Worm (Caenorhabditis elegans): ENCODE measurements around the gene M02D8.5.
A peak's percentile ranks its signal among the peaks of the same experiment; 100 is the strongest.
"Not testable (repeated sequence)": the region's sequence is repeated elsewhere in the genome, so short reads cannot be mapped to it uniquely, and the experiment has no call there.

M02D8.5 gene

ce11 chrX:8741629-8742170, 19.7 kb downstream of the M02D8.5 start:
- TF ChIP-seq hmbx-1 (tag; optimal IDR thresholded peaks at IDR 0.05) (no peak), pes-1 (GFP tag; IDR thresholded peaks at IDR 0.05) (no peak)

- TF ChIP-seq tbx-11 (GFP tag; IDR thresholded peaks at IDR 0.05) = no peak
- TF ChIP-seq tra-4 (tag; optimal IDR thresholded peaks at IDR 0.05) = no peak
- no peak for TF ChIP-seq ama-1 (optimal IDR thresholded peaks at IDR 0.05)
- no peak for TF ChIP-seq B0310.2 (tag; optimal IDR thresholded peaks at IDR 0.05)
Observed at ce11 chrX:8739373-8739772, 22.0 kb downstream of the M02D8.5 start, which contains the start of gene M02D8.2. M02D8.2 (plus strand) TSS chrX:8739673.

ce11 chrX:8737801-8738200, 23.6 kb downstream of the M02D8.5 start:
- TF ChIP-seq tbx-11 (GFP tag; IDR thresholded peaks at IDR 0.05) (no peak), ets-7 (tag; optimal IDR thresholded peaks at IDR 0.05) (no peak), F13C5.2 (tag; optimal IDR thresholded peaks at IDR 0.05) (no peak), B0310.2 (tag; optimal IDR thresholded peaks at IDR 0.05) (no peak), flt-1 (GFP tag; IDR thresholded peaks at IDR 0.05) (no peak), ceh-36 (tag; optimal IDR thresholded peaks at IDR 0.05) (no peak), hmbx-1 (tag; optimal IDR thresholded peaks at IDR 0.05) (no peak)

DNA sequence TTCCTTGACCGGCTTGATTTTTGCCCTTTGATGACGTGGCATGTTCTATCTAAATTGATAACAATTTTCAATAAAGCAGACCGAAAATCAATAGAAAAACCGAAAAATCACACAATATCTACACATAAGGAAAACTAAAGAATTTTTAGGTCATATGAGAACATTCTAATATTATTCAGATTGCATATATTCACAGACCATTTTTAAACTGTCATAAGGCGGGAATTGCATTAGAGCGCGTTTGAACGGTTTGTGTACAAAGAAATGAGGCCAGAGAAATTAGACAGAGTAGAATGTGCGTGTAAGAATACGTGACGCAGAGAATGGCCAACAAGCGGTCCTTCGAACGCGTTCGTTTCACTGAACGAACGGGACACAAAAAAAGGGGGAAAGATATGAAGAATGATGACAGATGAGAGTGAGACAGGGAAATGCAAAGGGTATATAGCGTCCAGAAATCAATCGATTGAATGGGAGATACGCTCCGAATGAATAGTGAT, 24.4 kb downstream of the M02D8.5 start, which contains the start of gene M02D8.3:
TSS of gene M02D8.3 (minus strand) at position 51 of the 500 bp plus-strand sequence.
- TF ChIP-seq tbx-37 (GFP tag; conservative IDR thresholded peaks at IDR 0.05) (no peak), ceh-13 (GFP tag; optimal IDR thresholded peaks at IDR 0.05) (no peak), B0310.2 (tag; optimal IDR thresholded peaks at IDR 0.05) (no peak), ama-1 (optimal IDR thresholded peaks at IDR 0.05) (no peak), F13C5.2 (tag; optimal IDR thresholded peaks at IDR 0.05) (peak; percentile 35), hmg-4 (GFP tag; optimal IDR thresholded peaks at IDR 0.05) (no peak)

- not testable (repeated sequence) for TF ChIP-seq flt-1 (GFP tag; IDR thresholded peaks at IDR 0.05); ama-1 (optimal IDR thresholded peaks at IDR 0.05); tra-4 (tag; optimal IDR thresholded peaks at IDR 0.05)
Observed at ce11 chrX:8731822-8732221, 29.6 kb downstream of the M02D8.5 start, which contains the start of gene M02D8.6. M02D8.6 (minus strand) TSS chrX:8731922.

- TF ChIP-seq hmg-4 (GFP tag; optimal IDR thresholded peaks at IDR 0.05) (no peak), tbx-11 (GFP tag; IDR thresholded peaks at IDR 0.05) (no peak), aly-1 (tag; optimal IDR thresholded peaks at IDR 0.05) (no peak), hnd-1 (tag; optimal IDR thresholded peaks at IDR 0.05) (no peak), ceh-36 (tag; optimal IDR thresholded peaks at IDR 0.05) (no peak), flt-1 (GFP tag; IDR thresholded peaks at IDR 0.05) (no peak), sea-1 (GFP tag; conservative IDR thresholded peaks at IDR 0.05) (no peak), scrt-1 (GFP tag; IDR thresholded peaks at IDR 0.05) (no peak), ets-7 (tag; optimal IDR thresholded peaks at IDR 0.05) (no peak), B0310.2 (tag; optimal IDR thresholded peaks at IDR 0.05) (no peak), pes-1 (GFP tag; IDR thresholded peaks at IDR 0.05) (no peak), tra-4 (tag; optimal IDR thresholded peaks at IDR 0.05) (no peak), ama-1 (optimal IDR thresholded peaks at IDR 0.05) (no peak), F13C5.2 (tag; optimal IDR thresholded peaks at IDR 0.05) (no peak), hmbx-1 (tag; optimal IDR thresholded peaks at IDR 0.05) (no peak), tbx-37 (GFP tag; conservative IDR thresholded peaks at IDR 0.05) (no peak), ceh-13 (GFP tag; optimal IDR thresholded peaks at IDR 0.05) (no peak)
Observed at ce11 chrX:8727306-8727705, 34.1 kb downstream of the M02D8.5 start, which contains the start of gene EGAP4.1. EGAP4.1 (minus strand) TSS chrX:8727406.

- no peak for TF ChIP-seq tra-4 (tag; optimal IDR thresholded peaks at IDR 0.05)
- no peak for TF ChIP-seq ets-7 (tag; optimal IDR thresholded peaks at IDR 0.05)
- no peak for TF ChIP-seq tbx-37 (GFP tag; conservative IDR thresholded peaks at IDR 0.05)
- TF ChIP-seq scrt-1 (GFP tag; IDR thresholded peaks at IDR 0.05) = no peak
- TF ChIP-seq ceh-36 (tag; optimal IDR thresholded peaks at IDR 0.05) = no peak
- no peak for TF ChIP-seq hmg-4 (GFP tag; optimal IDR thresholded peaks at IDR 0.05)
- no peak for TF ChIP-seq aly-1 (tag; optimal IDR thresholded peaks at IDR 0.05)
- no peak for TF ChIP-seq flt-1 (GFP tag; IDR thresholded peaks at IDR 0.05)
- no peak for TF ChIP-seq sea-1 (GFP tag; conservative IDR thresholded peaks at IDR 0.05)
- no peak for TF ChIP-seq hmbx-1 (tag; optimal IDR thresholded peaks at IDR 0.05)
- TF ChIP-seq tbx-11 (GFP tag; IDR thresholded peaks at IDR 0.05) = no peak
- no peak for TF ChIP-seq F13C5.2 (tag; optimal IDR thresholded peaks at IDR 0.05)
- TF ChIP-seq pes-1 (GFP tag; IDR thresholded peaks at IDR 0.05) = no peak
- no peak for TF ChIP-seq ceh-13 (GFP tag; optimal IDR thresholded peaks at IDR 0.05)
- no peak for TF ChIP-seq B0310.2 (tag; optimal IDR thresholded peaks at IDR 0.05)
Observed at ce11 chrX:8723840-8724239, 37.6 kb downstream of the M02D8.5 start.

DNA sequence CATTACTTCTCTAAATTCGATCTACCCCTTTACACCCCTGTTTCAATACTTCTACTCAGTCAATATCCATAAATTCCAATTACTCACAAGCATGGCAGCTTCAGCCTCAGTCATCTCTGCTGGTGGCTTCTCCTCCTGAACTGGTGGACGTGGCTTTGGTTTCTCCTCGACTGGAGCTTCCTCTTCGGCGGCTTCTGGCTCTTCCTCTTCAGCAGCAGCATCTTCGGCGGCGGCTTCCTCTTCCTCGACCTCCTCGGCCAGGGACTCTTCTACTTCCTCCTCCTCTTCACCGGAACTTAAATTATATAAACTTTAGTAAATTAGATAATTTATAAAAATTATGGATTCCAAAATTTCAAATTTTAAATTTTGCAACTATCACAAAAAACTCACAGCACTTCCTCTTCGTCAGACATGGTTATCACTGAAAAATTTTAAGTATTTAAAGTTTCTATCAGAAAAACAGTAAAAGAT, 38.2 kb downstream of the M02D8.5 start, which contains the start of gene tnt-2:
TSS of gene tnt-2 (minus strand) at position 424 of the 474 bp plus-strand sequence.
- no peak for TF ChIP-seq tra-4 (tag; optimal IDR thresholded peaks at IDR 0.05)
- no peak for TF ChIP-seq ama-1 (optimal IDR thresholded peaks at IDR 0.05)
- no peak for TF ChIP-seq ceh-36 (tag; optimal IDR thresholded peaks at IDR 0.05)
- no peak for TF ChIP-seq flt-1 (GFP tag; IDR thresholded peaks at IDR 0.05)
- TF ChIP-seq tbx-11 (GFP tag; IDR thresholded peaks at IDR 0.05) = no peak
- no peak for TF ChIP-seq aly-1 (tag; optimal IDR thresholded peaks at IDR 0.05)
- TF ChIP-seq tbx-37 (GFP tag; conservative IDR thresholded peaks at IDR 0.05) = no peak
- TF ChIP-seq scrt-1 (GFP tag; IDR thresholded peaks at IDR 0.05) = no peak
- no peak for TF ChIP-seq hmbx-1 (tag; optimal IDR thresholded peaks at IDR 0.05)
- no peak for TF ChIP-seq pes-1 (GFP tag; IDR thresholded peaks at IDR 0.05)
- TF ChIP-seq F13C5.2 (tag; optimal IDR thresholded peaks at IDR 0.05) = no peak
- no peak for TF ChIP-seq hmg-4 (GFP tag; optimal IDR thresholded peaks at IDR 0.05)
- no peak for TF ChIP-seq hnd-1 (tag; optimal IDR thresholded peaks at IDR 0.05)
- no peak for TF ChIP-seq ceh-13 (GFP tag; optimal IDR thresholded peaks at IDR 0.05)
- TF ChIP-seq ets-7 (tag; optimal IDR thresholded peaks at IDR 0.05) = no peak
- no peak for TF ChIP-seq B0310.2 (tag; optimal IDR thresholded peaks at IDR 0.05)
- TF ChIP-seq sea-1 (GFP tag; conservative IDR thresholded peaks at IDR 0.05) = no peak

All from whole organism, early embryonic.